Fruit fly (Drosophila melanogaster) whole organism, embryonic: ENCODE data around the gene CG9393.

Experiments
- Antp ChIP-seq: fragments of 200-800 bp; sonication (Bioruptor generic); optimal IDR thresholded peaks from 3 replicates; lab custom pipeline; 2016; ENCODE audit warnings: missing biosample characterization, missing genetic modification characterization
- B-H1 ChIP-seq: fragments of 200-800 bp; sonication (Bioruptor generic); IDR thresholded peaks from 3 replicates; pipeline ENCODE4 v1.3.6; 2022; ENCODE audit warnings: missing biosample characterization, missing genetic modification characterization
- CG10565 ChIP-seq: fragments of 200-800 bp; sonication (Bioruptor generic); optimal IDR thresholded peaks from 3 replicates; lab custom pipeline; 2016; ENCODE audit warnings: missing biosample characterization, mild to moderate bottlenecking, missing genetic modification characterization
- CG11504 ChIP-seq: fragments of 200-800 bp; sonication (Bioruptor generic); optimal IDR thresholded peaks from 3 replicates; lab custom pipeline; 2019; ENCODE audit warnings: missing biosample characterization, mild to moderate bottlenecking, missing genetic modification characterization, moderate library complexity
- CG12219 ChIP-seq: fragments of 200-800 bp; sonication (Bioruptor generic); optimal IDR thresholded peaks from 3 replicates; lab custom pipeline; 2018; ENCODE audit warnings: missing biosample characterization, mild to moderate bottlenecking, missing genetic modification characterization
- CG12942 ChIP-seq: fragments of 200-800 bp; sonication (Bioruptor generic); optimal IDR thresholded peaks from 3 replicates; lab custom pipeline; 2016; ENCODE audit warnings: missing biosample characterization, missing genetic modification characterization
- CG13624 ChIP-seq: fragments of 200-800 bp; sonication (Bioruptor generic); optimal IDR thresholded peaks from 2 replicates; lab custom pipeline; 2016; ENCODE audit warnings: missing biosample characterization, missing genetic modification characterization
- CG13894 ChIP-seq: fragments of 200-800 bp; sonication (Bioruptor generic); optimal IDR thresholded peaks from 3 replicates; lab custom pipeline; 2018; ENCODE audit warnings: missing biosample characterization, mild to moderate bottlenecking, missing genetic modification characterization, moderate library complexity
- CG15514 ChIP-seq: fragments of 200-800 bp; sonication (Bioruptor generic); optimal IDR thresholded peaks from 3 replicates; lab custom pipeline; 2017; ENCODE audit warnings: missing biosample characterization, missing genetic modification characterization, mild to moderate bottlenecking, moderate library complexity, missing genetic modification reagents
- CG15696 ChIP-seq: fragments of 200-800 bp; sonication (Bioruptor generic); optimal IDR thresholded peaks from 2 replicates; lab custom pipeline; 2019; ENCODE audit warnings: missing biosample characterization, mild to moderate bottlenecking, missing genetic modification characterization, moderate library complexity
- CG17186 ChIP-seq: fragments of 200-800 bp; sonication (Bioruptor generic); optimal IDR thresholded peaks from 3 replicates; lab custom pipeline; 2017; ENCODE audit warnings: missing biosample characterization, missing genetic modification reagents, missing genetic modification characterization
- CG2116 ChIP-seq: fragments of 200-800 bp; sonication (Bioruptor generic); optimal IDR thresholded peaks from 3 replicates; lab custom pipeline; 2018; ENCODE audit warnings: missing biosample characterization, mild to moderate bottlenecking, missing genetic modification characterization
- CG30020 ChIP-seq: fragments of 200-800 bp; optimal IDR thresholded peaks from 2 replicates; lab custom pipeline; 2019; ENCODE audit warnings: missing biosample characterization, mild to moderate bottlenecking, missing genetic modification characterization, moderate library complexity
- CG30403 ChIP-seq: fragments of 200-800 bp; sonication (Bioruptor generic); optimal IDR thresholded peaks from 3 replicates; lab custom pipeline; 2016; ENCODE audit warnings: missing biosample characterization, missing genetic modification characterization
- CG3995 ChIP-seq: fragments of 200-800 bp; sonication (Bioruptor generic); optimal IDR thresholded peaks from 3 replicates; lab custom pipeline; 2016; ENCODE audit warnings: missing biosample characterization, missing genetic modification characterization
- CG7556 ChIP-seq: fragments of 200-800 bp; sonication (Bioruptor generic); optimal IDR thresholded peaks from 2 replicates; lab custom pipeline; 2017; ENCODE audit warnings: missing biosample characterization, mild to moderate bottlenecking, missing genetic modification characterization
- CG8290 ChIP-seq, 3 experiments: fragments of 200-800 bp; sonication (Bioruptor generic); optimal IDR thresholded peaks; 2 replicates each; lab custom pipeline; 2016 to 2019; ENCODE audit warnings: missing biosample characterization in 3 of 3, missing genetic modification characterization in 3 of 3, mild to moderate bottlenecking in 2 of 3, moderate library complexity in 1 of 3
- CG9727 ChIP-seq: fragments of 200-800 bp; sonication (Bioruptor generic); optimal IDR thresholded peaks from 3 replicates; lab custom pipeline; 2017; ENCODE audit warnings: missing biosample characterization, mild to moderate bottlenecking, missing genetic modification characterization
- D ChIP-seq, 2 experiments: fragments of 200-800 bp in 1 of 2; fragments of >200 bp in 1 of 2; sonication (Bioruptor generic) in 1 of 2; optimal IDR thresholded peaks; 2 replicates in 1 of 2; 3 replicates in 1 of 2; lab custom pipeline; 2017; ENCODE audit warnings: mild to moderate bottlenecking in 1 of 2, missing biosample characterization in 1 of 2, missing genetic modification characterization in 1 of 2, missing genetic modification reagents in 1 of 2
- D19A ChIP-seq: fragments of 200-800 bp; optimal IDR thresholded peaks from 3 replicates; lab custom pipeline; 2019; ENCODE audit warnings: missing biosample characterization, mild to moderate bottlenecking, missing genetic modification characterization, moderate library complexity
- Dek ChIP-seq: fragments of 200-800 bp; sonication (Bioruptor generic); optimal IDR thresholded peaks from 3 replicates; lab custom pipeline; 2019; ENCODE audit warnings: missing biosample characterization, mild to moderate bottlenecking, missing genetic modification characterization, moderate library complexity
- Dll ChIP-seq: fragments of 200-800 bp; sonication (Bioruptor generic); IDR thresholded peaks from 4 replicates; pipeline ENCODE4 v1.3.6; 2022; ENCODE audit warnings: missing biosample characterization, missing genetic modification characterization; ENCODE audit not compliant: partially characterized antibody
- Elba2 ChIP-seq: fragments of 200-800 bp; sonication (Bioruptor generic); optimal IDR thresholded peaks from 3 replicates; lab custom pipeline; 2016; ENCODE audit warnings: missing biosample characterization, missing genetic modification characterization
- HLH4C ChIP-seq: fragments of 200-800 bp; sonication (Bioruptor generic); IDR thresholded peaks from 3 replicates; pipeline ENCODE4 v1.3.6; 2022; ENCODE audit warnings: missing biosample characterization, missing genetic modification characterization; ENCODE audit not compliant: partially characterized antibody
- Hr51 ChIP-seq, 2 experiments: fragments of 200-800 bp; sonication (Bioruptor generic); optimal IDR thresholded peaks; 2 replicates in 1 of 2; 3 replicates in 1 of 2; lab custom pipeline; 2016 to 2018; ENCODE audit warnings: missing biosample characterization in 2 of 2, missing genetic modification characterization in 2 of 2, mild to moderate bottlenecking in 1 of 2, moderate library complexity in 1 of 2
- Kr ChIP-seq: fragments of 200-800 bp; sonication (Bioruptor generic); optimal IDR thresholded peaks from 2 replicates; lab custom pipeline; 2017; ENCODE audit warnings: missing biosample characterization, mild to moderate bottlenecking, missing genetic modification characterization
- Mes4 ChIP-seq: fragments of 200-800 bp; sonication (Bioruptor generic); optimal IDR thresholded peaks from 2 replicates; lab custom pipeline; 2016; ENCODE audit warnings: missing biosample characterization, missing genetic modification characterization
- ase ChIP-seq: fragments of 200-800 bp; sonication (Bioruptor generic); IDR thresholded peaks from 3 replicates; pipeline ENCODE4 v1.3.6; 2022; ENCODE audit warnings: missing biosample characterization, missing genetic modification characterization
- caup ChIP-seq: fragments of 200-800 bp; sonication (Bioruptor generic); optimal IDR thresholded peaks from 3 replicates; lab custom pipeline; 2017; ENCODE audit warnings: missing biosample characterization, mild to moderate bottlenecking, missing genetic modification characterization, moderate library complexity; ENCODE audit not compliant: severe bottlenecking
- crol ChIP-seq: fragments of 200-800 bp; sonication (Bioruptor generic); IDR thresholded peaks from 2 replicates; pipeline ENCODE4 v1.3.6; 2022; ENCODE audit warnings: missing biosample characterization, missing genetic modification characterization
- dati ChIP-seq: fragments of 200-800 bp; sonication (Bioruptor generic); IDR thresholded peaks from 2 replicates; pipeline ENCODE4 v1.3.6; 2022; ENCODE audit warnings: missing biosample characterization, missing genetic modification characterization
- ewg ChIP-seq: fragments of 200-800 bp; sonication (Bioruptor generic); optimal IDR thresholded peaks from 3 replicates; lab custom pipeline; 2017; ENCODE audit warnings: mild to moderate bottlenecking, missing biosample characterization, missing genetic modification reagents, missing genetic modification characterization
- gem ChIP-seq: fragments of 200-800 bp; sonication (Bioruptor generic); optimal IDR thresholded peaks from 2 replicates; lab custom pipeline; 2019; ENCODE audit warnings: missing biosample characterization, mild to moderate bottlenecking, missing genetic modification characterization, moderate library complexity
- grn ChIP-seq: fragments of 200-800 bp; sonication (Bioruptor generic); optimal IDR thresholded peaks from 3 replicates; lab custom pipeline; 2017; ENCODE audit warnings: missing biosample characterization, missing genetic modification characterization
- gsb-n ChIP-seq: fragments of 200-800 bp; sonication (Bioruptor generic); optimal IDR thresholded peaks from 3 replicates; lab custom pipeline; 2018; ENCODE audit warnings: missing biosample characterization, mild to moderate bottlenecking, missing genetic modification characterization
- hkb ChIP-seq, 2 experiments: fragments of 200-800 bp in 1 of 2; fragments of >200 bp in 1 of 2; sonication (Bioruptor generic) in 1 of 2; IDR thresholded peaks in 1 of 2; optimal IDR thresholded peaks in 1 of 2; 2 replicates each; pipeline versions ENCODE4 v1.3.6 to Lab custom; 2017 to 2022; ENCODE audit warnings: missing biosample characterization in 1 of 2, missing genetic modification characterization in 1 of 2
- kah ChIP-seq: fragments of 200-800 bp; sonication (Bioruptor generic); optimal IDR thresholded peaks from 2 replicates; lab custom pipeline; 2018; ENCODE audit warnings: missing biosample characterization, mild to moderate bottlenecking, missing genetic modification characterization
- nerfin-1 ChIP-seq: fragments of 200-800 bp; sonication (Bioruptor generic); optimal IDR thresholded peaks from 3 replicates; lab custom pipeline; 2019; ENCODE audit warnings: missing biosample characterization, mild to moderate bottlenecking, missing genetic modification characterization, moderate library complexity
- odd ChIP-seq: fragments of 200-800 bp; sonication (Bioruptor generic); optimal IDR thresholded peaks from 2 replicates; lab custom pipeline; 2017; ENCODE audit warnings: missing biosample characterization, mild to moderate bottlenecking, missing genetic modification characterization
- pzg ChIP-seq: fragments of 200-800 bp; sonication (Bioruptor generic); optimal IDR thresholded peaks from 3 replicates; lab custom pipeline; 2018; ENCODE audit warnings: missing biosample characterization, mild to moderate bottlenecking, missing genetic modification characterization, moderate library complexity
- sd ChIP-seq: fragments of 200-800 bp; sonication (Bioruptor generic); optimal IDR thresholded peaks from 3 replicates; lab custom pipeline; 2018; ENCODE audit warnings: missing biosample characterization, mild to moderate bottlenecking, missing genetic modification characterization, moderate library complexity
- shn ChIP-seq: fragments of 200-800 bp; sonication (Bioruptor generic); optimal IDR thresholded peaks from 3 replicates; lab custom pipeline; 2016; ENCODE audit warnings: missing biosample characterization, missing genetic modification characterization
- slbo ChIP-seq: fragments of 200-800 bp; sonication (Bioruptor generic); IDR thresholded peaks from 2 replicates; pipeline ENCODE4 v1.3.6; 2022; ENCODE audit warnings: missing biosample characterization, missing genetic modification characterization
- sug ChIP-seq: fragments of 200-800 bp; optimal IDR thresholded peaks from 2 replicates; lab custom pipeline; 2019; ENCODE audit warnings: missing biosample characterization, mild to moderate bottlenecking, missing genetic modification characterization, moderate library complexity
- toy ChIP-seq: fragments of 200-800 bp; sonication (Bioruptor generic); IDR thresholded peaks from 2 replicates; pipeline ENCODE4 v1.3.6; 2022; ENCODE audit warnings: missing biosample characterization, missing genetic modification characterization
- zen ChIP-seq: fragments of 200-800 bp; sonication (Bioruptor generic); optimal IDR thresholded peaks from 3 replicates; lab custom pipeline; 2018; ENCODE audit warnings: missing biosample characterization, mild to moderate bottlenecking, missing genetic modification characterization, moderate library complexity
- zen2 ChIP-seq: fragments of 200-800 bp; sonication (Bioruptor generic); IDR thresholded peaks from 3 replicates; pipeline ENCODE4 v1.3.6; 2022; ENCODE audit warnings: missing biosample characterization, missing genetic modification characterization; ENCODE audit not compliant: partially characterized antibody

The CG9393 gene

DNA sequence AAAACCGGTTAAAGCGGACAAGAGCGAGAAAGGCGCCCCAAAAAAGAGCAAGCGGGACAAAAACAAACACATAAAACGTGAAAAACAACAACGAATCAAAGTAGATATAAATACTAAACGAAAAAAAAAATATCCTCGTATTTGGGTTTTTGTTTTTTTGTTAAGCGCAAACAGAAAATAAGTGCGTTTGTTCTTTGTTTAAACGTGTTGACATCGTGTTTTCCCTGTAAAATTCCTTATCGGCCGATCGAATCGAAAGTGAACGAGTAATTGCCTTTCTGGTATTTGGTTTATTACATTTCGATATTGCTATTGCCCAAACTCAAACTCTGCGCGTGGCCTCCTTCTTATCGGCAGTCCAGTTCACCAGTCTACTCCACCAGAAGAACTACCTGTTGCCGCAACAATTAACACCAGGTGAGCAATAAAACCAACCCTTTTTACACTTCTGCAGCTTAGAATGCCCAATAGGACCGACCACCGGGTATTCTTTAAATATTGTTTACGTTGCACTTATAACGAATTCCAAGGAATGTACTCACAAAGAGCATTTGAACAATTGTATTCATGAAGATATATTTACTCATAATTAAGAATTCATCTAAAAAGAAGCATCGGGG is 28.4 kb upstream of the CG9393 start (continued):
- TF ChIP-seq sd (tag; lab: Kevin White, UChicago) = peak; percentile 71
- peak; percentile 63 for TF ChIP-seq Kr
- TF ChIP-seq grn (GFP tag; lab: Kevin White, UChicago) = peak; percentile 79
- no peak for TF ChIP-seq caup
- TF ChIP-seq HLH4C = no peak
- TF ChIP-seq D19A (tag; lab: Kevin White, UChicago) = peak; percentile 88
- no peak for TF ChIP-seq D (optimal IDR thresholded peaks at IDR 0.05; lab: Kevin White, UChicago)
- TF ChIP-seq D (GFP tag; optimal IDR thresholded peaks at IDR 0.05; lab: Kevin White, UChicago) = peak; percentile 1
- peak; percentile 4 for TF ChIP-seq CG11504 (tag; lab: Kevin White, UChicago)
- TF ChIP-seq gsb-n (tag; lab: Kevin White, UChicago) = peak; percentile 2
- peak; percentile 3 for TF ChIP-seq zen
- peak; percentile 11 for TF ChIP-seq sug (tag; lab: Kevin White, UChicago)
- TF ChIP-seq odd (GFP tag; lab: Kevin White, UChicago) = no peak
- peak; percentile 10 for TF ChIP-seq gem (tag; lab: Kevin White, UChicago)
- peak; percentile 29 for TF ChIP-seq kah (GFP tag; lab: Kevin White, UChicago)
- TF ChIP-seq B-H1 = no peak
- TF ChIP-seq CG15696 (tag; lab: Kevin White, UChicago) = peak; percentile 3
- TF ChIP-seq Elba2 = peak; percentile 89
- TF ChIP-seq Dek (tag; lab: Kevin White, UChicago) = no peak

DNA sequence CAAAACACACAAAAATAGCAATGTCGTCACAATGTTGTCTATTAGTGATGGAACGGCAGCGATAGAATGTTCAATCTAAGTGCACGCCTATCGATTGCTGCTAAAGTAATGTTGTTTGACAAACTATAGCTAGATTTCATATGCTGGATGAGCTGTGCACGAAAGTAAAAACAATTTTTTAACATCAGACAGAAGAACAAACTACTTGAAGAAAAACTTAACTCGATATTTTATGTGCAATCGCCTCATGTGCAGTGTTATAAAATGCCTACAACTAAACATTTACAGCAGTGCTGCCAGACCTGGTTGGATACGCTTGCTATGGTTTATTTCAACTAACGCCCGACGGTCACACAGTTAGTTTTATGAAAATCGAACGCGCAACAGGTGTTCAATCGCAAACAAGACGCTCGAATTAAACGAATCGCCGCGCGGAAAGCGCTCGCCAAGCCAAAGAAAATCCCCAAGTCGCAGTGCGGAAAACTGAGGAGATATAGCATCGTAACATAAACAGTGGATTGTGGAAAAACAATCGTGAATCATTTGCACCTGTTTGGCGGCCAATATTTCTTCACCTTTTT is 27.6 kb upstream of the CG9393 start, which contains the start of the genes bocks and CG8312:
Gene bocks (minus strand): TSS at position 51 of the 581 bp plus-strand sequence.
Gene CG8312 (plus strand): TSS at position 358 of the 581 bp plus-strand sequence.
- TF ChIP-seq Hr51 (GFP tag; optimal IDR thresholded peaks at IDR 0.05; lab: Kevin White, UChicago) (peak in 1 of 2 experiments; percentile 33), CG13624 (GFP tag; lab: Kevin White, UChicago) (peak; percentile 79), CG10565 (GFP tag; lab: Kevin White, UChicago) (no peak), zen2 (no peak), CG15514 (GFP tag; lab: Kevin White, UChicago) (peak; percentile 80), slbo (GFP tag; lab: Robert Waterston, UW) (no peak), ewg (peak; percentile 80), nerfin-1 (peak; percentile 50), hkb (optimal IDR thresholded peaks at IDR 0.05; lab: Kevin White, UChicago) (peak; percentile 53), hkb (GFP tag; IDR thresholded peaks at IDR 0.05; lab: Robert Waterston, UW) (no peak), CG12942 (GFP tag; lab: Kevin White, UChicago) (peak; percentile 5), CG9727 (GFP tag; lab: Kevin White, UChicago) (peak; percentile 28), CG30020 (tag; lab: Kevin White, UChicago) (peak; percentile 45), CG17186 (GFP tag; lab: Kevin White, UChicago) (peak; percentile 77), Antp (GFP tag; lab: Kevin White, UChicago) (peak; percentile 62), CG2116 (GFP tag; lab: Kevin White, UChicago) (peak; percentile 92), crol (GFP tag; lab: Robert Waterston, UW) (no peak), CG13894 (tag; lab: Kevin White, UChicago) (peak; percentile 70), ase (GFP tag; lab: Robert Waterston, UW) (no peak), CG7556 (GFP tag; lab: Kevin White, UChicago) (peak; percentile 16), CG30403 (GFP tag; lab: Kevin White, UChicago) (peak; percentile 65), dati (GFP tag; lab: Robert Waterston, UW) (no peak), CG12219 (GFP tag; lab: Kevin White, UChicago) (no peak), shn (peak; percentile 16), pzg (GFP tag; lab: Kevin White, UChicago) (peak; percentile 99), toy (GFP tag; lab: Robert Waterston, UW) (no peak), Mes4 (GFP tag; lab: Kevin White, UChicago) (peak; percentile 46), CG8290 (GFP tag; optimal IDR thresholded peaks at IDR 0.05; lab: Kevin White, UChicago) (peak; percentile 78), CG8290 (tag; optimal IDR thresholded peaks at IDR 0.05; lab: Kevin White, UChicago) (peak; percentile 10 to 75), Dll (GFP tag; lab: Robert Waterston, UW) (no peak), CG3995 (GFP tag; lab: Kevin White, UChicago) (peak; percentile 88)
